Worm (Caenorhabditis elegans) whole organism, L4/young adult: Measurements from ENCODE around the gene Y17D7B.2.
"Not testable (repeated sequence)": the region's sequence is repeated elsewhere in the genome, so short reads cannot be mapped to it uniquely, and the experiment has no call there.

Source experiments
- W03F9.2 ChIP-seq: fragments of 150-350 bp; optimal IDR thresholded peaks from 2 replicates; lab custom pipeline; 2014; ENCODE audit warnings: missing biosample characterization, missing genetic modification characterization
- dao-5 ChIP-seq: sonication (generic microtip); optimal IDR thresholded peaks from 2 replicates; lab custom pipeline; 2016; ENCODE audit warnings: missing genotype, missing genetic modification characterization, moderate library complexity, missing compliant biosample characterization
- him-1 ChIP-seq: sonication (generic microtip); optimal IDR thresholded peaks from 2 replicates; lab custom pipeline; 2016; ENCODE audit warnings: missing genotype, missing genetic modification reagents, missing genetic modification characterization, missing compliant biosample characterization

DNA sequence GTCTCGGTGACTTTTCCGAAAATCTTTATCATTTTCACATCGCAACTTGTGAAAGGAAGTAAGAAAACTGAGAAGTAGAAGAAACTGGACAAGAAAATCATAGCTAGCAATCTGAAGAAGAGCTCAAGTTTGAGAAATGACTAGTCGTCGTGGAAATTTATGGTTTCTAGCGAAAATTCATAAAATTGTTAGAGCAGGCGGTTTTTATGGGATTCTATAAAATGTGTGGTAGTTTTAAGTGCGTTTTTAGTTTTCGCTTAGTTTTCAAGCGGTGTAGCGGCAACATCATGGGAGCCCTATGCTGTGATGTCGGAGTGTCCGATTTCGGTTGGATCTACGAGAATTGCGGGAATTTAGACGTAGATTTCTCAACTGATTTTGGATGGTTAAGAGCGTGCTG is 33.2 kb upstream of the Y17D7B.2 start, which contains the start of gene clec-254:
- TF ChIP-seq him-1 (tag; lab: Kevin White, UChicago); dao-5; W03F9.2 (tag; lab: Kevin White, UChicago): not testable (repeated sequence)
